Worm (Caenorhabditis elegans): ENCODE data around the gene F55A11.7.

Gene F55A11.7

DNA sequence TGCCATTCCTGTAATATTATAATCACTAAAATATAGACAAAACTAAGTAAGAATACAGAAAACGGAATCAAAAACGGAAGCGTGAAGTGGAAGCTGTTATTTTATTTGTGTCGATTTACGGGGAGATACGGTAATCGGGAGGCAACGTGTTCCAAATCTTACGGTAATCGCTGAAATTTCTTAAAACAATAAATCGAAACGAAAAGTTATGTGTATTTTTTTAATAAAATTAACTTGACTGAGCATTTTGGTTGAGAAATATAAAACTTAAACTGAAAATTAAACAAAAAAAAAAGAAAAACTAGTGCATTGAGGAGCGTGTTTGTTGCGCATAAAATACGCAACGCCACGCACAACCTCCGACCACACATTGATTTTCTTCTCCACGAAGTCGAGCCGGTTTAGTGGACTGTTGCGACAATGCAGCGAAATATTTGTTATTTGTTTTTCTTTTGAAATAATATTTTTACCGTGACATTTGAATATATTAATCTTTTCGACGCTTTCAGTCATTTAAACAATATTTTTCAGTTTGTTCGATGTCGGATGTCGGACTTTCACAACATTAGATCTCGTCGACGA is 22.8 kb downstream of the F55A11.7 start, which contains the start of the genes F55A11.1 and syx-5:
Gene F55A11.1, minus strand, starts transcription at position 13 of the 582 bp plus-strand sequence.
Gene syx-5, plus strand, starts transcription at position 532 of the 582 bp plus-strand sequence.
- peak; percentile 70 for TF ChIP-seq lin-54 (GFP tag; optimal IDR thresholded peaks at IDR 0.05)
- TF ChIP-seq snpc-1.3 (tag; optimal IDR thresholded peaks at IDR 0.05; ENCODE audit: insufficient read depth), result no peak
- no peak for TF ChIP-seq F55B11.4 (tag; optimal IDR thresholded peaks at IDR 0.05; ENCODE audit: borderline replicate concordance, insufficient read depth)
- TF ChIP-seq die-1 (tag; optimal IDR thresholded peaks at IDR 0.05), result no peak
- peak; percentile 53; the same call in 1 of the 2 replicates for TF ChIP-seq hmg-20 (GFP tag; IDR thresholded peaks at IDR 0.05)
- no peak for TF ChIP-seq hlh-12 (tag; optimal IDR thresholded peaks at IDR 0.05)
- TF ChIP-seq ceh-91 (GFP tag; IDR thresholded peaks at IDR 0.05), result no peak
- no peak for TF ChIP-seq athp-1 (tag; optimal IDR thresholded peaks at IDR 0.05)
- TF ChIP-seq Y53G8AR.9 (GFP tag; conservative IDR thresholded peaks at IDR 0.05), result peak; percentile 23; the same call in 1 of the 2 replicates
- TF ChIP-seq Y56A3A.18 (GFP tag; IDR thresholded peaks at IDR 0.05), result 0 out of 2 replicates have a peak, but pooled peaks have one; percentile 71
- peak; percentile 97 for TF ChIP-seq lsl-1 (GFP tag; optimal IDR thresholded peaks at IDR 0.05)
- peak; percentile 98 for TF ChIP-seq let-607 (tag; optimal IDR thresholded peaks at IDR 0.05)
- peak; percentile 84 for TF ChIP-seq nfyb-1 (GFP tag; IDR thresholded peaks at IDR 0.05)
- peak; percentile 15 for TF ChIP-seq snpc-1.1 (tag; optimal IDR thresholded peaks at IDR 0.05; ENCODE audit: insufficient read depth)
- TF ChIP-seq rpc-1 (optimal IDR thresholded peaks at IDR 0.05), result no peak
- TF ChIP-seq rpc-1 (tag; optimal IDR thresholded peaks at IDR 0.05), result no peak
- TF ChIP-seq nhr-120 (GFP tag; IDR thresholded peaks at IDR 0.05), result no peak
- TF ChIP-seq mes-4 (tag; optimal IDR thresholded peaks at IDR 0.05), result no peak
- peak; percentile 61 for TF ChIP-seq hmg-1.2 (GFP tag; IDR thresholded peaks at IDR 0.05)
- TF ChIP-seq ceh-100 (GFP tag; IDR thresholded peaks at IDR 0.05), result peak; percentile 61
- peak; percentile 34; the same call in 1 of the 2 replicates for TF ChIP-seq madf-8 (GFP tag; conservative IDR thresholded peaks at IDR 0.05)
- TF ChIP-seq F57A8.1 (GFP tag; optimal IDR thresholded peaks at IDR 0.05), result no peak
- peak; percentile 58 for TF ChIP-seq tbp1 (GFP tag; optimal IDR thresholded peaks at IDR 0.05)
- no peak for TF ChIP-seq aptf-3 (GFP tag; IDR thresholded peaks at IDR 0.05)
- peak; percentile 39 for TF ChIP-seq xnd-1 (tag; optimal IDR thresholded peaks at IDR 0.05)
- no peak for TF ChIP-seq sptf-2 (GFP tag; optimal IDR thresholded peaks at IDR 0.05)
- no peak for TF ChIP-seq nhr-27 (tag; optimal IDR thresholded peaks at IDR 0.05)
- TF ChIP-seq aptf-2 (GFP tag; conservative IDR thresholded peaks at IDR 0.05), result no peak
- no peak for TF ChIP-seq ccch-3 (GFP tag; optimal IDR thresholded peaks at IDR 0.05)
- TF ChIP-seq attf-6 (GFP tag; IDR thresholded peaks at IDR 0.05), result no peak
- peak; percentile 50 for TF ChIP-seq gei-17 (GFP tag; optimal IDR thresholded peaks at IDR 0.05)
- peak; percentile 71 for TF ChIP-seq B0336.3 (GFP tag; IDR thresholded peaks at IDR 0.05)
- no peak for TF ChIP-seq sdz-38 (tag; optimal IDR thresholded peaks at IDR 0.05)
- peak; percentile 65 for TF ChIP-seq K12H6.12 (tag; optimal IDR thresholded peaks at IDR 0.05)
- TF ChIP-seq Y53F4B.3 (GFP tag; IDR thresholded peaks at IDR 0.05), result no peak
- TF ChIP-seq sea-2 (GFP tag; IDR thresholded peaks at IDR 0.05), result no peak
- no peak for TF ChIP-seq pha-4 (tag; optimal IDR thresholded peaks at IDR 0.05)
- TF ChIP-seq hsf-1 (GFP tag; IDR thresholded peaks at IDR 0.05), result no peak
- no peak for TF ChIP-seq attf-3 (GFP tag; conservative IDR thresholded peaks at IDR 0.05)
- TF ChIP-seq zim-3 (tag; optimal IDR thresholded peaks at IDR 0.05), result no peak
- TF ChIP-seq ets-4 (GFP tag; optimal IDR thresholded peaks at IDR 0.05), result no peak
- no peak for TF ChIP-seq ceh-79 (tag; optimal IDR thresholded peaks at IDR 0.05)
- no peak for TF ChIP-seq nfya-1 (tag; optimal IDR thresholded peaks at IDR 0.05; ENCODE audit: borderline replicate concordance, insufficient read depth)
- TF ChIP-seq rcor-1 (GFP tag; IDR thresholded peaks at IDR 0.05), result peak; percentile 79
- TF ChIP-seq efl-1 (GFP tag; optimal IDR thresholded peaks at IDR 0.05), result peak; percentile 33
- TF ChIP-seq F10E7.11 (tag; optimal IDR thresholded peaks at IDR 0.05), result no peak
- peak; percentile 95 for TF ChIP-seq lin-40 (tag; optimal IDR thresholded peaks at IDR 0.05)
- no peak for TF ChIP-seq lsy-27 (tag; optimal IDR thresholded peaks at IDR 0.05; ENCODE audit: borderline replicate concordance, insufficient read depth)
